Fruit fly (Drosophila melanogaster): ENCODE data around the gene Archease.

Archease gene

dm6 chr3R:21651048-21651887, 11.5 kb downstream of the Archease start (continued):
- TF ChIP-seq eg (GFP tag; IDR thresholded peaks at IDR 0.05) (peak; percentile 56; the same call in 2 of the 3 replicates), CG10669 (GFP tag; optimal IDR thresholded peaks at IDR 0.05) (peak; percentile 91), fd59A (GFP tag; optimal IDR thresholded peaks at IDR 0.05) (peak; percentile 93), Ets96B (tag; optimal IDR thresholded peaks at IDR 0.05) (peak; percentile 95), fd85E (GFP tag; optimal IDR thresholded peaks at IDR 0.05) (peak; percentile 7), cyc (GFP tag; optimal IDR thresholded peaks at IDR 0.05) (peak; percentile 70), fkh (GFP tag; optimal IDR thresholded peaks at IDR 0.05) (no peak), CG4318 (GFP tag; optimal IDR thresholded peaks at IDR 0.05) (peak; percentile 91), acj6 (GFP tag; optimal IDR thresholded peaks at IDR 0.05) (peak; percentile 94), CG6163 (GFP tag; IDR thresholded peaks at IDR 0.05) (peak; percentile 48; the same call in 2 of the 3 replicates), Hr39 (GFP tag; optimal IDR thresholded peaks at IDR 0.05) (peak; percentile 52), CG34406 (GFP tag; optimal IDR thresholded peaks at IDR 0.05) (peak; percentile 89), OdsH (GFP tag; optimal IDR thresholded peaks at IDR 0.05) (peak; percentile 90), Sox14 (GFP tag; optimal IDR thresholded peaks at IDR 0.05) (peak; percentile 76), CG6792 (GFP tag; optimal IDR thresholded peaks at IDR 0.05) (peak; percentile 85)

dm6 chr3R:21650506-21650905, 12.3 kb downstream of the Archease start:
- no peak for TF ChIP-seq CG10631 (GFP tag; optimal IDR thresholded peaks at IDR 0.05)
- peak; percentile 100 for TF ChIP-seq dsx (GFP tag; optimal IDR thresholded peaks at IDR 0.05; ENCODE audit: poor library complexity, severe bottlenecking)

dm6 chr3R:21649823-21650499, 12.8 kb downstream of the Archease start:
- TF ChIP-seq fkh (GFP tag; optimal IDR thresholded peaks at IDR 0.05) (no peak), CG6792 (GFP tag; optimal IDR thresholded peaks at IDR 0.05) (peak; percentile 74), net (GFP tag; optimal IDR thresholded peaks at IDR 0.05) (peak; percentile 67), spab (GFP tag; optimal IDR thresholded peaks at IDR 0.05) (peak; percentile 90), CG6163 (GFP tag; IDR thresholded peaks at IDR 0.05) (peak; percentile 76), cyc (GFP tag; optimal IDR thresholded peaks at IDR 0.05) (peak; percentile 64), CG15336 (GFP tag; IDR thresholded peaks at IDR 0.05) (peak; percentile 84), CG7368 (GFP tag; optimal IDR thresholded peaks at IDR 0.05) (peak; percentile 32), fd85E (GFP tag; optimal IDR thresholded peaks at IDR 0.05) (no peak), Blimp-1 (GFP tag; optimal IDR thresholded peaks at IDR 0.05) (peak; percentile 37), CG34406 (GFP tag; optimal IDR thresholded peaks at IDR 0.05) (peak; percentile 81), OdsH (GFP tag; optimal IDR thresholded peaks at IDR 0.05) (peak; percentile 83), Smox (GFP tag; optimal IDR thresholded peaks at IDR 0.05) (peak; percentile 80), Ets21C (GFP tag; optimal IDR thresholded peaks at IDR 0.05) (peak; percentile 58), dac (GFP tag; optimal IDR thresholded peaks at IDR 0.05) (no peak), svp (GFP tag) (peak; percentile 88), esn (GFP tag; optimal IDR thresholded peaks at IDR 0.05) (peak; percentile 82), CG6854 (GFP tag; optimal IDR thresholded peaks at IDR 0.05) (peak; percentile 26), CG9139 (GFP tag; optimal IDR thresholded peaks at IDR 0.05) (peak; percentile 62), CG3032 (tag; optimal IDR thresholded peaks at IDR 0.05) (peak; percentile 93), vri (GFP tag; optimal IDR thresholded peaks at IDR 0.05) (peak; percentile 29), Eip75B (GFP tag; optimal IDR thresholded peaks at IDR 0.05) (peak; percentile 80), ss (GFP tag; optimal IDR thresholded peaks at IDR 0.05) (peak; percentile 65 to 82), CG11294 (GFP tag; IDR thresholded peaks at IDR 0.05) (peak; percentile 33; the same call in 1 of the 2 replicates), CG11902 (GFP tag; optimal IDR thresholded peaks at IDR 0.05) (peak; percentile 15), CG6808 (GFP tag; optimal IDR thresholded peaks at IDR 0.05) (peak; percentile 87), Sox102F (GFP tag; optimal IDR thresholded peaks at IDR 0.05) (peak; percentile 61), acj6 (GFP tag; optimal IDR thresholded peaks at IDR 0.05) (peak; percentile 88), CG8319 (GFP tag; optimal IDR thresholded peaks at IDR 0.05) (peak; percentile 58), CG10669 (GFP tag; optimal IDR thresholded peaks at IDR 0.05) (peak; percentile 89), CG8632 (GFP tag; optimal IDR thresholded peaks at IDR 0.05) (peak; percentile 75), Eip93F (GFP tag; optimal IDR thresholded peaks at IDR 0.05) (no peak), CG10631 (GFP tag; optimal IDR thresholded peaks at IDR 0.05) (peak; percentile 87), topi (GFP tag; optimal IDR thresholded peaks at IDR 0.05) (peak; percentile 81), lz (GFP tag; optimal IDR thresholded peaks at IDR 0.05) (peak; percentile 69), eg (GFP tag; IDR thresholded peaks at IDR 0.05) (peak; percentile 62), fd59A (GFP tag; optimal IDR thresholded peaks at IDR 0.05) (peak; percentile 89), Sox14 (GFP tag; optimal IDR thresholded peaks at IDR 0.05) (peak; percentile 74)
